Worm (Caenorhabditis elegans): Measurements from ENCODE around the gene F22B8.3.

DNA sequence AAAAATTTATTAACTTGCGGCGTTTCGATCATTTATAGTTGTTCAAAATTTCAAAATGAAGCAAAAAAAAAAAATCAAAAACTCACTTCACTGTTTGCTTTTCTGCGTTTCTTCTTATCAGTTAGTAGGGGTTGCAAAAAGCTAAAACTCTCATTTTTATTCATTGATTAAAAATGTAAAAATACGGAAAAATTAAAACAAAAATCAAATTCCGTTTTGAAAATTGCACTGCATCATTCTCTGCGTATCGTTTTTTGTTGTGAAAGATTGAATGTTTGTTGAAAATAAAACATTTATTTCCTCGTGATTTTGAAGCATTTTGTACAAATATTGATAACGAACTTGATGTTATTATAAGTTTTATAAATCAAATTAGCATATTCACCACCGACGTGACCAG, 38.3 kb downstream of the F22B8.3 start:
- TF ChIP-seq lin-13 (GFP tag; optimal IDR thresholded peaks at IDR 0.05), result no peak
- no peak for TF ChIP-seq zag-1 (tag; optimal IDR thresholded peaks at IDR 0.05)
- no peak for TF ChIP-seq nhr-76 (tag; optimal IDR thresholded peaks at IDR 0.05)
- TF ChIP-seq skn-1 (tag; optimal IDR thresholded peaks at IDR 0.05), result no peak
- no peak for TF ChIP-seq lin-39 (tag; optimal IDR thresholded peaks at IDR 0.05)
- TF ChIP-seq lin-15B (tag; optimal IDR thresholded peaks at IDR 0.05), result no peak
- TF ChIP-seq lsy-2 (tag; optimal IDR thresholded peaks at IDR 0.05), result no peak
- no peak for TF ChIP-seq egl-27 (tag; optimal IDR thresholded peaks at IDR 0.05)
- TF ChIP-seq pha-4 (GFP tag; IDR thresholded peaks at IDR 0.05), result no peak
- no peak for TF ChIP-seq pha-4 (tag; optimal IDR thresholded peaks at IDR 0.05)
- no peak for TF ChIP-seq daf-12 (tag; optimal IDR thresholded peaks at IDR 0.05)
- no peak for TF ChIP-seq dmd-8 (GFP tag; IDR thresholded peaks at IDR 0.05)
- no peak for TF ChIP-seq F44E2.7 (GFP tag; IDR thresholded peaks at IDR 0.05)

Data from whole organism, L4 larva.